Fruit fly (Drosophila melanogaster) whole organism, pupa: ENCODE results near the gene CG13614.

Source experiments
- CG32121 ChIP-seq: fragments of 200-800 bp; sonication (Bioruptor generic); IDR thresholded peaks from 2 replicates; pipeline ENCODE4 v1.3.6; 2022; ENCODE audit warnings: missing biosample characterization, missing genetic modification characterization
- CG34367 ChIP-seq: fragments of 200-800 bp; sonication (Bioruptor generic); optimal IDR thresholded peaks from 2 replicates; lab custom pipeline; 2018; ENCODE audit warnings: missing biosample characterization, mild to moderate bottlenecking, missing genetic modification characterization
- CG4496 ChIP-seq: fragments of 200-800 bp; sonication (Bioruptor generic); IDR thresholded peaks from 3 replicates; pipeline ENCODE4 v1.3.6; 2022; ENCODE audit warnings: missing biosample characterization, missing genetic modification characterization
- CG9948 ChIP-seq: fragments of 200-800 bp; sonication (Bioruptor generic); optimal IDR thresholded peaks from 2 replicates; lab custom pipeline; 2018; ENCODE audit warnings: missing biosample characterization, mild to moderate bottlenecking, missing genetic modification characterization, moderate library complexity
- EcR ChIP-seq: fragments of 200-800 bp; sonication (Bioruptor generic); optimal IDR thresholded peaks from 3 replicates; lab custom pipeline; 2019; ENCODE audit warnings: missing biosample characterization, missing genetic modification characterization, mild to moderate bottlenecking, moderate library complexity, missing genetic modification reagents
- gl ChIP-seq: fragments of 200-800 bp; sonication (Bioruptor generic); optimal IDR thresholded peaks from 2 replicates; lab custom pipeline; 2018; ENCODE audit warnings: missing biosample characterization, mild to moderate bottlenecking, missing genetic modification characterization

- no peak for TF ChIP-seq EcR
- no peak for TF ChIP-seq CG32121 (GFP tag; lab: Robert Waterston, UW)
- no peak for TF ChIP-seq gl (tag; lab: Kevin White, UChicago)
- no peak for TF ChIP-seq CG34367 (tag; lab: Kevin White, UChicago)
- TF ChIP-seq CG9948 = no peak
- TF ChIP-seq CG4496 = no peak
Observed at dm6 chr3R:24367120-24367519, 2.2 kb upstream of the CG13614 start, which contains the start of gene CG42811.
